Fruit fly (Drosophila melanogaster) whole organism, embryonic: ENCODE results near the gene Os-C.
A peak's percentile ranks its signal among the peaks of the same experiment; 100 is the strongest.

Experiments
- C15 ChIP-seq: fragments of 200-800 bp; sonication (Bioruptor generic); IDR thresholded peaks from 3 replicates; pipeline ENCODE4 v1.3.6; 2022; ENCODE audit warnings: missing biosample characterization, missing genetic modification characterization
- CG10462 ChIP-seq: fragments of 200-800 bp; sonication (Bioruptor generic); optimal IDR thresholded peaks from 2 replicates; lab custom pipeline; 2016; ENCODE audit warnings: missing biosample characterization, missing genetic modification characterization
- CG10979 ChIP-seq: fragments of 200-800 bp; sonication (Bioruptor generic); optimal IDR thresholded peaks from 2 replicates; lab custom pipeline; 2018; ENCODE audit warnings: missing biosample characterization, mild to moderate bottlenecking, missing genetic modification characterization, moderate library complexity
- CG11093 ChIP-seq: fragments of 200-800 bp; sonication (Bioruptor generic); IDR thresholded peaks from 3 replicates; pipeline ENCODE4 v1.3.6; 2022; ENCODE audit warnings: missing biosample characterization, missing genetic modification characterization
- CG11723 ChIP-seq: fragments of 200-800 bp; sonication (Bioruptor generic); optimal IDR thresholded peaks from 2 replicates; lab custom pipeline; 2017; ENCODE audit warnings: missing biosample characterization, mild to moderate bottlenecking, missing genetic modification characterization
- CG12769 ChIP-seq: fragments of 200-800 bp; sonication (Bioruptor generic); optimal IDR thresholded peaks from 2 replicates; lab custom pipeline; 2019; ENCODE audit warnings: missing biosample characterization, mild to moderate bottlenecking, missing genetic modification characterization, moderate library complexity
- CG15011 ChIP-seq: fragments of 200-800 bp; sonication (Bioruptor generic); optimal IDR thresholded peaks from 3 replicates; lab custom pipeline; 2018; ENCODE audit warnings: missing biosample characterization, mild to moderate bottlenecking, missing genetic modification characterization
- CG15514 ChIP-seq: fragments of 200-800 bp; sonication (Bioruptor generic); optimal IDR thresholded peaks from 3 replicates; lab custom pipeline; 2017; ENCODE audit warnings: missing biosample characterization, missing genetic modification characterization, mild to moderate bottlenecking, moderate library complexity, missing genetic modification reagents
- CG17912 ChIP-seq: fragments of 200-800 bp; sonication (Bioruptor generic); optimal IDR thresholded peaks from 2 replicates; lab custom pipeline; 2018; ENCODE audit warnings: missing biosample characterization, mild to moderate bottlenecking, missing genetic modification characterization
- CG2202 ChIP-seq: fragments of 200-800 bp; sonication (Bioruptor generic); optimal IDR thresholded peaks from 2 replicates; lab custom pipeline; 2018; ENCODE audit warnings: missing biosample characterization, mild to moderate bottlenecking, missing genetic modification characterization
- CG2889 ChIP-seq: fragments of 200-800 bp; sonication (Bioruptor generic); IDR thresholded peaks from 3 replicates; pipeline ENCODE4 v1.3.6; 2022; ENCODE audit warnings: missing biosample characterization, missing genetic modification characterization
- CG3065 ChIP-seq: fragments of 200-800 bp; sonication (Bioruptor generic); optimal IDR thresholded peaks from 2 replicates; lab custom pipeline; 2016; ENCODE audit warnings: missing biosample characterization, missing genetic modification characterization
- CG34224 ChIP-seq: fragments of 200-800 bp; sonication (Bioruptor generic); IDR thresholded peaks from 3 replicates; pipeline ENCODE4 v1.3.6; 2022; ENCODE audit warnings: missing biosample characterization, missing genetic modification characterization; ENCODE audit not compliant: partially characterized antibody
- CG3995 ChIP-seq: fragments of 200-800 bp; sonication (Bioruptor generic); optimal IDR thresholded peaks from 3 replicates; lab custom pipeline; 2016; ENCODE audit warnings: missing biosample characterization, missing genetic modification characterization
- CG6272 ChIP-seq: fragments of 200-800 bp; sonication (Bioruptor generic); IDR thresholded peaks from 2 replicates; pipeline ENCODE4 v1.3.6; 2022; ENCODE audit warnings: missing biosample characterization, missing genetic modification characterization
- CG6765 ChIP-seq: fragments of 200-800 bp; sonication (Bioruptor generic); optimal IDR thresholded peaks from 3 replicates; lab custom pipeline; 2017; ENCODE audit warnings: missing biosample characterization, mild to moderate bottlenecking, missing genetic modification characterization
- CG6813 ChIP-seq: fragments of 200-800 bp; sonication (Bioruptor generic); optimal IDR thresholded peaks from 2 replicates; lab custom pipeline; 2017; ENCODE audit warnings: missing biosample characterization, missing genetic modification characterization, mild to moderate bottlenecking, moderate library complexity, missing genetic modification reagents
- CG8765 ChIP-seq: fragments of 200-800 bp; sonication (Bioruptor generic); IDR thresholded peaks from 2 replicates; pipeline ENCODE4 v1.3.6; 2022; ENCODE audit warnings: missing biosample characterization, missing genetic modification characterization
- CG9932 ChIP-seq: fragments of 200-800 bp; sonication (Bioruptor generic); IDR thresholded peaks from 2 replicates; pipeline ENCODE4 v1.3.6; 2022; ENCODE audit warnings: missing biosample characterization, missing genetic modification characterization
- Deaf1 ChIP-seq: fragments of 200-800 bp; optimal IDR thresholded peaks from 3 replicates; lab custom pipeline; 2019; ENCODE audit warnings: missing biosample characterization, mild to moderate bottlenecking, missing genetic modification characterization, moderate library complexity
- Dip3 ChIP-seq: fragments of 200-800 bp; sonication (Bioruptor generic); optimal IDR thresholded peaks from 3 replicates; lab custom pipeline; 2016; ENCODE audit warnings: missing biosample characterization, missing genetic modification characterization
- Doc2 ChIP-seq: fragments of 200-800 bp; sonication (Bioruptor generic); IDR thresholded peaks from 2 replicates; pipeline ENCODE4 v1.3.6; 2022; ENCODE audit warnings: missing biosample characterization, missing genetic modification characterization
- Doc3 ChIP-seq: fragments of 200-800 bp; sonication (Bioruptor generic); IDR thresholded peaks from 3 replicates; pipeline ENCODE4 v1.3.6; 2022; ENCODE audit warnings: missing biosample characterization, missing genetic modification characterization; ENCODE audit not compliant: partially characterized antibody
- Hmx ChIP-seq: fragments of 200-800 bp; sonication (Bioruptor generic); optimal IDR thresholded peaks from 2 replicates; lab custom pipeline; 2016; ENCODE audit warnings: missing biosample characterization, missing genetic modification characterization
- Hr51 ChIP-seq, 2 experiments: fragments of 200-800 bp; sonication (Bioruptor generic); optimal IDR thresholded peaks; 2 replicates in 1 of 2; 3 replicates in 1 of 2; lab custom pipeline; 2016 to 2018; ENCODE audit warnings: missing biosample characterization in 2 of 2, missing genetic modification characterization in 2 of 2, mild to moderate bottlenecking in 1 of 2, moderate library complexity in 1 of 2
- MTF-1 ChIP-seq: fragments of 200-800 bp; sonication (Bioruptor generic); optimal IDR thresholded peaks from 2 replicates; lab custom pipeline; 2018; ENCODE audit warnings: missing biosample characterization, mild to moderate bottlenecking, missing genetic modification characterization, borderline replicate concordance
- Mes4 ChIP-seq: fragments of 200-800 bp; sonication (Bioruptor generic); optimal IDR thresholded peaks from 2 replicates; lab custom pipeline; 2016; ENCODE audit warnings: missing biosample characterization, missing genetic modification characterization
- NFAT ChIP-seq: fragments of 200-800 bp; sonication (Bioruptor generic); IDR thresholded peaks from 2 replicates; pipeline ENCODE4 v1.3.6; 2022; ENCODE audit warnings: missing biosample characterization, missing genetic modification characterization
- Nf-YB ChIP-seq: fragments of 200-800 bp; sonication (Bioruptor generic); optimal IDR thresholded peaks from 3 replicates; lab custom pipeline; 2019; ENCODE audit warnings: missing biosample characterization, mild to moderate bottlenecking, missing genetic modification characterization, moderate library complexity
- Poxn ChIP-seq: fragments of 200-800 bp; sonication (Bioruptor generic); IDR thresholded peaks from 2 replicates; pipeline ENCODE4 v1.3.6; 2022; ENCODE audit warnings: missing biosample characterization, missing genetic modification characterization
- Side ChIP-seq: fragments of 200-800 bp; sonication (Bioruptor generic); optimal IDR thresholded peaks from 2 replicates; lab custom pipeline; 2016; ENCODE audit warnings: missing biosample characterization, missing genetic modification characterization
- Spps ChIP-seq: fragments of 200-800 bp; sonication (Bioruptor generic); optimal IDR thresholded peaks from 2 replicates; lab custom pipeline; 2018; ENCODE audit warnings: missing biosample characterization, mild to moderate bottlenecking, missing genetic modification characterization
- Sry-β ChIP-seq: fragments of 200-800 bp; sonication (Bioruptor generic); optimal IDR thresholded peaks from 2 replicates; lab custom pipeline; 2018; ENCODE audit warnings: missing biosample characterization, mild to moderate bottlenecking, missing genetic modification characterization, moderate library complexity
- Trl ChIP-seq, 3 experiments: fragments of >200 bp in 2 of 3; fragments of 200-800 bp in 1 of 3; sonication (Bioruptor generic) in 1 of 3; optimal IDR thresholded peaks; 2 replicates in 1 of 3; 3 replicates in 2 of 3; lab custom pipeline; 2016 to 2017; ENCODE audit warnings: missing biosample characterization in 1 of 3, missing genetic modification characterization in 1 of 3
- ash1 ChIP-seq: fragments of 200-800 bp; sonication (Bioruptor generic); optimal IDR thresholded peaks from 2 replicates; lab custom pipeline; 2018; ENCODE audit warnings: missing biosample characterization, mild to moderate bottlenecking, missing genetic modification characterization
- ato ChIP-seq: fragments of 200-800 bp; sonication (Bioruptor generic); IDR thresholded peaks from 2 replicates; pipeline ENCODE4 v1.3.6; 2022; ENCODE audit warnings: missing biosample characterization, missing genetic modification characterization; ENCODE audit not compliant: partially characterized antibody
- danr ChIP-seq: fragments of 200-800 bp; sonication (Bioruptor generic); IDR thresholded peaks from 2 replicates; pipeline ENCODE4 v1.3.6; 2022; ENCODE audit warnings: missing biosample characterization, missing genetic modification characterization
- dati ChIP-seq: fragments of 200-800 bp; sonication (Bioruptor generic); IDR thresholded peaks from 2 replicates; pipeline ENCODE4 v1.3.6; 2022; ENCODE audit warnings: missing biosample characterization, missing genetic modification characterization
- dpn ChIP-seq, 2 experiments: fragments of 200-800 bp; sonication (Bioruptor generic); optimal IDR thresholded peaks; 3 replicates each; lab custom pipeline; 2016; ENCODE audit warnings: missing biosample characterization in 2 of 2, missing genetic modification characterization in 2 of 2
- emc ChIP-seq: fragments of 200-800 bp; sonication (Bioruptor generic); optimal IDR thresholded peaks from 2 replicates; lab custom pipeline; 2016; ENCODE audit warnings: missing biosample characterization, missing genetic modification characterization
- eve ChIP-seq, 2 experiments: fragments of >200 bp; optimal IDR thresholded peaks; 2 replicates each; lab custom pipeline; 2017; ENCODE audit warnings: missing biosample characterization in 2 of 2, missing genetic modification characterization in 2 of 2
- fd64A ChIP-seq: fragments of 200-800 bp; sonication (Bioruptor generic); optimal IDR thresholded peaks from 3 replicates; lab custom pipeline; 2018; ENCODE audit warnings: missing biosample characterization, mild to moderate bottlenecking, missing genetic modification characterization
- gcm2 ChIP-seq: fragments of 200-800 bp; sonication (Bioruptor generic); optimal IDR thresholded peaks from 2 replicates; lab custom pipeline; 2016; ENCODE audit warnings: missing biosample characterization, missing genetic modification characterization
- jumu ChIP-seq: fragments of 200-800 bp; sonication (Bioruptor generic); optimal IDR thresholded peaks from 3 replicates; lab custom pipeline; 2016; ENCODE audit warnings: missing biosample characterization, missing genetic modification characterization
- lmd ChIP-seq: fragments of 200-800 bp; sonication (Bioruptor generic); IDR thresholded peaks from 2 replicates; pipeline ENCODE4 v1.3.6; 2022; ENCODE audit warnings: missing biosample characterization, missing genetic modification characterization
- nau ChIP-seq: fragments of 200-800 bp; sonication (Bioruptor generic); optimal IDR thresholded peaks from 3 replicates; lab custom pipeline; 2017; ENCODE audit warnings: missing biosample characterization, mild to moderate bottlenecking, missing genetic modification characterization, missing genetic modification reagents
- nmo ChIP-seq: fragments of 200-800 bp; sonication (Bioruptor generic); optimal IDR thresholded peaks from 2 replicates; lab custom pipeline; 2018; ENCODE audit warnings: missing biosample characterization, mild to moderate bottlenecking, missing genetic modification characterization, moderate library complexity
- pros ChIP-seq: fragments of 200-800 bp; sonication (Bioruptor generic); optimal IDR thresholded peaks from 3 replicates; lab custom pipeline; 2019; ENCODE audit warnings: missing biosample characterization, mild to moderate bottlenecking, missing genetic modification characterization, moderate library complexity
- so ChIP-seq: fragments of 200-800 bp; sonication (Bioruptor generic); IDR thresholded peaks from 3 replicates; pipeline ENCODE4 v1.3.6; 2022; ENCODE audit warnings: missing biosample characterization, missing genetic modification characterization
- trh ChIP-seq: fragments of 200-800 bp; sonication (Bioruptor generic); optimal IDR thresholded peaks from 2 replicates; lab custom pipeline; 2016; ENCODE audit warnings: missing biosample characterization, missing genetic modification characterization
- vvl ChIP-seq: fragments of 200-800 bp; sonication (Bioruptor generic); IDR thresholded peaks from 2 replicates; pipeline ENCODE4 v1.3.6; 2022; ENCODE audit warnings: missing biosample characterization, missing genetic modification characterization
- yki ChIP-seq: fragments of >200 bp; optimal IDR thresholded peaks from 3 replicates; lab custom pipeline; 2018

Gene Os-C

dm6 chr3R:7995722-7996121, 17.0 kb downstream of the Os-C start, which contains the start of gene Elovl7 (continued):
- TF ChIP-seq CG6272 (GFP tag; lab: Robert Waterston, UW): no peak
- no peak for TF ChIP-seq ash1 (GFP tag; lab: Kevin White, UChicago)
- TF ChIP-seq Nf-YB (GFP tag; lab: Kevin White, UChicago): no peak
- no peak for TF ChIP-seq CG2889 (GFP tag; lab: Robert Waterston, UW)
- no peak for TF ChIP-seq Doc3 (GFP tag; lab: Robert Waterston, UW)
- TF ChIP-seq lmd: no peak
- peak; percentile 58; the same call in 1 of the 3 replicates for TF ChIP-seq so (GFP tag; lab: Robert Waterston, UW)
- TF ChIP-seq nmo (GFP tag; lab: Kevin White, UChicago): no peak
- no peak for TF ChIP-seq CG6765 (GFP tag; lab: Kevin White, UChicago)
- no peak for TF ChIP-seq CG8765
- peak; percentile 18; the same call in 1 of the 2 replicates for TF ChIP-seq vvl (GFP tag; lab: Robert Waterston, UW)
- no peak for TF ChIP-seq emc (GFP tag; lab: Kevin White, UChicago)
- TF ChIP-seq CG3995: no peak
- TF ChIP-seq Deaf1 (tag; lab: Kevin White, UChicago): peak; percentile 95
- TF ChIP-seq Dip3 (GFP tag; lab: Kevin White, UChicago): no peak
- TF ChIP-seq Sry-β (GFP tag; lab: Kevin White, UChicago): no peak
- TF ChIP-seq trh (GFP tag; lab: Kevin White, UChicago): no peak
- TF ChIP-seq Hmx: no peak
- no peak for TF ChIP-seq CG9932 (GFP tag; lab: Robert Waterston, UW)
- no peak for TF ChIP-seq gcm2
- TF ChIP-seq yki (lab: Kevin White, UChicago): no peak
- no peak for TF ChIP-seq CG11093 (GFP tag; lab: Robert Waterston, UW)
- TF ChIP-seq nau (GFP tag; lab: Kevin White, UChicago): no peak
- TF ChIP-seq CG6813 (GFP tag; lab: Kevin White, UChicago): no peak
- no peak for TF ChIP-seq C15
- no peak for TF ChIP-seq fd64A (GFP tag; lab: Kevin White, UChicago)
- no peak for TF ChIP-seq CG10462 (GFP tag; lab: Kevin White, UChicago)
- TF ChIP-seq CG34224 (GFP tag; lab: Robert Waterston, UW): 0 out of 3 replicates have a peak, but pooled peaks have one; percentile 23
- TF ChIP-seq CG3065 (GFP tag; lab: Kevin White, UChicago): no peak
- no peak for TF ChIP-seq Hr51 (GFP tag; optimal IDR thresholded peaks at IDR 0.05; lab: Kevin White, UChicago)
- TF ChIP-seq eve (GFP tag; optimal IDR thresholded peaks at IDR 0.05; lab: Kevin White, UChicago): no peak
- no peak for TF ChIP-seq CG15011 (GFP tag; lab: Kevin White, UChicago)
- TF ChIP-seq dpn (GFP tag; optimal IDR thresholded peaks at IDR 0.05; lab: Kevin White, UChicago): no peak
- TF ChIP-seq CG15514 (GFP tag; lab: Kevin White, UChicago): no peak
- 0 out of 2 replicates have a peak, but pooled peaks have one; percentile 14 for TF ChIP-seq NFAT (GFP tag; lab: Robert Waterston, UW)
- TF ChIP-seq danr: no peak
- peak in 1 of 2 experiments; percentile 24 for TF ChIP-seq Trl (optimal IDR thresholded peaks at IDR 0.05; lab: Kevin White, UChicago)
- no peak for TF ChIP-seq Trl (GFP tag; optimal IDR thresholded peaks at IDR 0.05; lab: Kevin White, UChicago)
- TF ChIP-seq CG2202 (tag; lab: Kevin White, UChicago): no peak
- no peak for TF ChIP-seq CG17912

- TF ChIP-seq pros (GFP tag; lab: Kevin White, UChicago) (peak; percentile 57), CG2889 (GFP tag; lab: Robert Waterston, UW) (no peak), Side (GFP tag; lab: Kevin White, UChicago) (no peak), CG12769 (peak; percentile 57), CG10979 (tag; lab: Kevin White, UChicago) (no peak), dati (GFP tag; lab: Robert Waterston, UW) (no peak), Doc2 (no peak), Deaf1 (tag; lab: Kevin White, UChicago) (peak; percentile 20), Poxn (no peak), CG11723 (no peak), Mes4 (GFP tag; lab: Kevin White, UChicago) (no peak), MTF-1 (GFP tag; lab: Kevin White, UChicago) (no peak), ato (GFP tag; lab: Robert Waterston, UW) (no peak), Spps (tag; lab: Kevin White, UChicago) (no peak), jumu (no peak)
These were observed 20.0 kb downstream of the Os-C start for dm6 chr3R:7998778-7999177.
